Fruit fly (Drosophila melanogaster): ENCODE results near the gene CG17147.

CG17147 gene

dm6 chr3L:20186294-20187020 lies 37.3 kb upstream of the CG17147 start (continued):
- TF ChIP-seq H2.0 (GFP tag; IDR thresholded peaks at IDR 0.05) (no peak), CG11093 (GFP tag; IDR thresholded peaks at IDR 0.05) (no peak), CG8359 (GFP tag; optimal IDR thresholded peaks at IDR 0.05; ENCODE audit: borderline replicate concordance) (peak; percentile 7), CG9437 (GFP tag; optimal IDR thresholded peaks at IDR 0.05) (peak; percentile 24), Deaf1 (tag; optimal IDR thresholded peaks at IDR 0.05) (peak; percentile 26), CG15696 (tag; optimal IDR thresholded peaks at IDR 0.05) (no peak), stwl (tag; optimal IDR thresholded peaks at IDR 0.05) (peak; percentile 80), Stat92E (GFP tag; optimal IDR thresholded peaks at IDR 0.05) (peak in 1 of 3 experiments; percentile 50), hbn (GFP tag; IDR thresholded peaks at IDR 0.05; ENCODE audit: partially characterized antibody) (no peak), CG33213 (GFP tag; optimal IDR thresholded peaks at IDR 0.05) (no peak), CG17912 (GFP tag; optimal IDR thresholded peaks at IDR 0.05) (peak; percentile 59), Dad (GFP tag; optimal IDR thresholded peaks at IDR 0.05) (no peak), CG15269 (tag; optimal IDR thresholded peaks at IDR 0.05) (peak; percentile 40), Jarid2 (GFP tag; optimal IDR thresholded peaks at IDR 0.05) (peak; percentile 17), Abd-B (GFP tag; optimal IDR thresholded peaks at IDR 0.05) (peak; percentile 42), CG30020 (tag; optimal IDR thresholded peaks at IDR 0.05) (peak; percentile 11), pfk (GFP tag; optimal IDR thresholded peaks at IDR 0.05) (no peak), ems (GFP tag; optimal IDR thresholded peaks at IDR 0.05) (no peak), CG8478 (optimal IDR thresholded peaks at IDR 0.05) (no peak), vvl (GFP tag; IDR thresholded peaks at IDR 0.05) (0 out of 2 replicates have a peak, but pooled peaks have one; percentile 0), fu2 (GFP tag; optimal IDR thresholded peaks at IDR 0.05) (no peak), Fer1 (GFP tag; optimal IDR thresholded peaks at IDR 0.05) (no peak), NK7.1 (GFP tag; optimal IDR thresholded peaks at IDR 0.05) (no peak), Sox100B (GFP tag; optimal IDR thresholded peaks at IDR 0.05) (peak; percentile 33), crol (GFP tag; IDR thresholded peaks at IDR 0.05) (peak; percentile 79), ci (GFP tag; IDR thresholded peaks at IDR 0.05) (peak; percentile 73), bsh (GFP tag; optimal IDR thresholded peaks at IDR 0.05) (peak; percentile 12 to 58), D19B (GFP tag; optimal IDR thresholded peaks at IDR 0.05) (no peak), MBD-R2 (GFP tag; IDR thresholded peaks at IDR 0.05) (no peak), Trl (optimal IDR thresholded peaks at IDR 0.05) (peak; percentile 66 to 84), Trl (GFP tag; optimal IDR thresholded peaks at IDR 0.05) (no peak), mirr (GFP tag; optimal IDR thresholded peaks at IDR 0.05) (no peak), wdn (GFP tag; IDR thresholded peaks at IDR 0.05) (no peak), sna (GFP tag; IDR thresholded peaks at IDR 0.05; ENCODE audit: partially characterized antibody) (0 out of 2 replicates have a peak, but pooled peaks have one; percentile 19), Dek (tag; optimal IDR thresholded peaks at IDR 0.05) (peak; percentile 37), CG1792 (GFP tag; optimal IDR thresholded peaks at IDR 0.05) (no peak), CG3163 (GFP tag; optimal IDR thresholded peaks at IDR 0.05) (peak; percentile 100), chm (GFP tag; IDR thresholded peaks at IDR 0.05) (peak; percentile 78; the same call in 1 of the 2 replicates), Eip74EF (GFP tag; optimal IDR thresholded peaks at IDR 0.05) (peak in 1 of 2 experiments; percentile 33), Nf-YB (GFP tag; optimal IDR thresholded peaks at IDR 0.05) (peak; percentile 6), CG13287 (GFP tag; IDR thresholded peaks at IDR 0.05; ENCODE audit: partially characterized antibody) (0 out of 2 replicates have a peak, but pooled peaks have one; percentile 22), sens (GFP tag) (peak; percentile 43), danr (GFP tag; IDR thresholded peaks at IDR 0.05) (no peak), CG16863 (GFP tag; optimal IDR thresholded peaks at IDR 0.05) (no peak), tup (GFP tag; optimal IDR thresholded peaks at IDR 0.05) (no peak), sqz (GFP tag; optimal IDR thresholded peaks at IDR 0.05) (no peak), CG18011 (GFP tag; optimal IDR thresholded peaks at IDR 0.05) (peak; percentile 99), CG8765 (GFP tag; IDR thresholded peaks at IDR 0.05) (no peak), Dip2 (GFP tag; IDR thresholded peaks at IDR 0.05) (no peak)

Measured in whole organism, embryonic.